Worm (Caenorhabditis elegans) whole organism, late embryonic: ENCODE results near the gene clh-3.

ENCODE experiments used
- C08G9.2 ChIP-seq: sonication (generic microtip); optimal IDR thresholded peaks from 2 replicates; lab custom pipeline; 2016; ENCODE audit warnings: mild to moderate bottlenecking, missing genetic modification characterization, moderate library complexity, missing compliant biosample characterization
- C38D4.7 ChIP-seq: fragments of 200-800 bp; sonication (Bioruptor generic); optimal IDR thresholded peaks from 2 replicates; lab custom pipeline; 2018; ENCODE audit warnings: mild to moderate bottlenecking, missing genetic modification characterization, moderate library complexity, missing compliant biosample characterization
- F13H6.1 ChIP-seq: sonication (generic microtip); optimal IDR thresholded peaks from 2 replicates; lab custom pipeline; 2016; ENCODE audit warnings: missing genetic modification characterization, missing compliant biosample characterization
- K02D7.2 ChIP-seq: sonication (generic microtip); optimal IDR thresholded peaks from 2 replicates; lab custom pipeline; 2017; ENCODE audit warnings: mild to moderate bottlenecking, missing genetic modification characterization, missing compliant biosample characterization
- K09A11.1 ChIP-seq: sonication (generic microtip); optimal IDR thresholded peaks from 2 replicates; lab custom pipeline; 2017; ENCODE audit warnings: antibody characterized with exemption, mild to moderate bottlenecking, missing genetic modification characterization, missing compliant biosample characterization; ENCODE audit not compliant: insufficient read depth
- T23F11.4 ChIP-seq: fragments of 200-800 bp; sonication (Bioruptor generic); optimal IDR thresholded peaks from 2 replicates; lab custom pipeline; 2018; ENCODE audit warnings: mild to moderate bottlenecking, missing genetic modification characterization, missing compliant biosample characterization
- Y22D7AL.16 ChIP-seq: sonication (generic microtip); optimal IDR thresholded peaks from 2 replicates; lab custom pipeline; 2016; ENCODE audit warnings: missing genetic modification characterization, missing compliant biosample characterization
- ceh-14 ChIP-seq: sonication (generic microtip); optimal IDR thresholded peaks from 2 replicates; lab custom pipeline; 2016; ENCODE audit warnings: missing genotype, missing genetic modification characterization, missing compliant biosample characterization
- ceh-19 ChIP-seq: fragments of 200-800 bp; sonication (Bioruptor generic); optimal IDR thresholded peaks from 2 replicates; lab custom pipeline; 2018; ENCODE audit warnings: mild to moderate bottlenecking, missing genetic modification characterization, missing compliant biosample characterization
- ceh-2 ChIP-seq: sonication (generic microtip); optimal IDR thresholded peaks from 2 replicates; lab custom pipeline; 2016; ENCODE audit warnings: missing genotype, missing genetic modification characterization, missing compliant biosample characterization
- ceh-22 ChIP-seq: sonication (generic microtip); optimal IDR thresholded peaks from 2 replicates; lab custom pipeline; 2017; ENCODE audit warnings: missing biosample characterization, missing genetic modification characterization
- ceh-24 ChIP-seq: sonication (generic microtip); optimal IDR thresholded peaks from 2 replicates; lab custom pipeline; 2016; ENCODE audit warnings: mild to moderate bottlenecking, missing genetic modification characterization, missing compliant biosample characterization
- ceh-30 ChIP-seq: fragments of 150-350 bp; optimal IDR thresholded peaks from 2 replicates; lab custom pipeline; 2014; ENCODE audit warnings: missing biosample characterization, missing genetic modification characterization
- ceh-31 ChIP-seq: sonication (generic microtip); optimal IDR thresholded peaks from 2 replicates; lab custom pipeline; 2016; ENCODE audit warnings: missing genetic modification characterization, missing compliant biosample characterization
- ceh-34 ChIP-seq: sonication (generic microtip); optimal IDR thresholded peaks from 2 replicates; lab custom pipeline; 2016; ENCODE audit warnings: mild to moderate bottlenecking, missing genetic modification characterization, missing compliant biosample characterization
- ceh-45 ChIP-seq: fragments of 200-800 bp; sonication (Bioruptor generic); IDR thresholded peaks from 2 replicates; pipeline ENCODE4 v1.3.6; 2022; ENCODE audit warnings: missing genetic modification reagents, missing genetic modification characterization, missing compliant biosample characterization
- ceh-9 ChIP-seq: sonication (generic microtip); optimal IDR thresholded peaks from 2 replicates; lab custom pipeline; 2016; ENCODE audit warnings: mild to moderate bottlenecking, missing genetic modification characterization, inconsistent platforms, missing compliant biosample characterization
- che-1 ChIP-seq: sonication (generic microtip); optimal IDR thresholded peaks from 2 replicates; lab custom pipeline; 2016; ENCODE audit warnings: mild to moderate bottlenecking, missing genetic modification characterization, missing compliant biosample characterization
- dmd-4 ChIP-seq: sonication (generic microtip); optimal IDR thresholded peaks from 2 replicates; lab custom pipeline; 2016; ENCODE audit warnings: borderline replicate concordance, missing genetic modification characterization, missing compliant biosample characterization
- dve-1 ChIP-seq: sonication (generic microtip); optimal IDR thresholded peaks from 2 replicates; lab custom pipeline; 2017; ENCODE audit warnings: antibody characterized with exemption, mild to moderate bottlenecking, missing genetic modification characterization, missing compliant biosample characterization
- eyg-1 ChIP-seq: sonication (generic microtip); optimal IDR thresholded peaks from 2 replicates; lab custom pipeline; 2016; ENCODE audit warnings: missing genotype, missing genetic modification characterization, missing compliant biosample characterization
- fkh-6 ChIP-seq: sonication (generic microtip); optimal IDR thresholded peaks from 2 replicates; lab custom pipeline; 2016; ENCODE audit warnings: missing genetic modification characterization, missing compliant biosample characterization
- gmeb-2 ChIP-seq: sonication (generic microtip); optimal IDR thresholded peaks from 2 replicates; lab custom pipeline; 2016; ENCODE audit warnings: missing genetic modification characterization, inconsistent platforms, missing compliant biosample characterization
- hlh-30 ChIP-seq: sonication (generic microtip); optimal IDR thresholded peaks from 2 replicates; lab custom pipeline; 2017; ENCODE audit warnings: antibody characterized with exemption, missing genetic modification characterization, missing compliant biosample characterization; ENCODE audit not compliant: insufficient read depth
- hlh-6 ChIP-seq: sonication (generic microtip); optimal IDR thresholded peaks from 2 replicates; lab custom pipeline; 2016; ENCODE audit warnings: missing genotype, missing genetic modification characterization, missing compliant biosample characterization
- lim-6 ChIP-seq: sonication (generic microtip); optimal IDR thresholded peaks from 2 replicates; lab custom pipeline; 2016; ENCODE audit warnings: missing genetic modification characterization, missing compliant biosample characterization
- mec-3 ChIP-seq: sonication (generic microtip); optimal IDR thresholded peaks from 2 replicates; lab custom pipeline; 2016; ENCODE audit warnings: borderline replicate concordance, missing genetic modification characterization, missing compliant biosample characterization
- nfya-1 ChIP-seq: sonication (generic microtip); optimal IDR thresholded peaks from 2 replicates; lab custom pipeline; 2017; ENCODE audit warnings: missing genetic modification characterization, mild to moderate bottlenecking, missing compliant biosample characterization, antibody characterized with exemption, moderate library complexity
- nhr-11 ChIP-seq: fragments of 150-350 bp; optimal IDR thresholded peaks from 2 replicates; lab custom pipeline; 2014; ENCODE audit warnings: missing biosample characterization, missing genetic modification characterization
- pat-9 ChIP-seq: fragments of 200-800 bp; sonication (Bioruptor generic); optimal IDR thresholded peaks from 2 replicates; lab custom pipeline; 2018; ENCODE audit warnings: mild to moderate bottlenecking, missing genetic modification characterization, moderate library complexity, missing compliant biosample characterization
- pax-1 ChIP-seq: fragments of 150-350 bp; optimal IDR thresholded peaks from 2 replicates; lab custom pipeline; 2014; ENCODE audit warnings: missing biosample characterization, missing genetic modification characterization
- pha-2 ChIP-seq: sonication (generic microtip); optimal IDR thresholded peaks from 2 replicates; lab custom pipeline; 2017; ENCODE audit warnings: mild to moderate bottlenecking, missing genetic modification characterization, missing compliant biosample characterization
- pros-1 ChIP-seq: fragments of 150-350 bp; optimal IDR thresholded peaks from 2 replicates; lab custom pipeline; 2014; ENCODE audit warnings: missing biosample characterization, missing genetic modification reagents, missing genetic modification characterization
- ref-2 ChIP-seq: sonication (generic microtip); optimal IDR thresholded peaks from 2 replicates; lab custom pipeline; 2016; ENCODE audit warnings: missing genetic modification characterization, missing compliant biosample characterization
- rnt-1 ChIP-seq: sonication (generic microtip); optimal IDR thresholded peaks from 2 replicates; lab custom pipeline; 2016; ENCODE audit warnings: missing genetic modification characterization, missing compliant biosample characterization
- sox-2 ChIP-seq: fragments of 200-800 bp; sonication (Bioruptor generic); IDR thresholded peaks from 2 replicates; pipeline ENCODE4 v1.3.6; 2022; ENCODE audit warnings: missing genetic modification reagents, missing genetic modification characterization, missing compliant biosample characterization
- sox-4 ChIP-seq: sonication (generic microtip); optimal IDR thresholded peaks from 2 replicates; lab custom pipeline; 2017; ENCODE audit warnings: mild to moderate bottlenecking, missing genetic modification characterization, inconsistent platforms, missing compliant biosample characterization
- syd-9 ChIP-seq: sonication (generic microtip); optimal IDR thresholded peaks from 2 replicates; lab custom pipeline; 2016; ENCODE audit warnings: mild to moderate bottlenecking, missing genetic modification characterization, moderate library complexity, missing compliant biosample characterization
- tbx-2 ChIP-seq: sonication (generic microtip); optimal IDR thresholded peaks from 2 replicates; lab custom pipeline; 2016; ENCODE audit warnings: missing genetic modification characterization, missing compliant biosample characterization
- tbx-7 ChIP-seq: sonication (generic microtip); optimal IDR thresholded peaks from 2 replicates; lab custom pipeline; 2016; ENCODE audit warnings: missing genotype, missing genetic modification characterization, missing compliant biosample characterization
- unc-42 ChIP-seq: sonication (generic microtip); optimal IDR thresholded peaks from 2 replicates; lab custom pipeline; 2016; ENCODE audit warnings: missing genotype, missing genetic modification characterization, missing compliant biosample characterization
- unc-55 ChIP-seq: sonication (generic microtip); optimal IDR thresholded peaks from 2 replicates; lab custom pipeline; 2017; ENCODE audit warnings: missing biosample characterization, missing genetic modification reagents, missing genetic modification characterization
- unc-86 ChIP-seq: sonication (generic microtip); optimal IDR thresholded peaks from 2 replicates; lab custom pipeline; 2016; ENCODE audit warnings: missing genetic modification characterization, missing compliant biosample characterization
- zip-5 ChIP-seq: sonication (generic microtip); optimal IDR thresholded peaks from 2 replicates; lab custom pipeline; 2016; ENCODE audit warnings: missing genetic modification characterization, missing compliant biosample characterization
- ztf-16 ChIP-seq: sonication (generic microtip); optimal IDR thresholded peaks from 2 replicates; lab custom pipeline; 2017; ENCODE audit warnings: missing genetic modification characterization, missing compliant biosample characterization

clh-3 gene

DNA sequence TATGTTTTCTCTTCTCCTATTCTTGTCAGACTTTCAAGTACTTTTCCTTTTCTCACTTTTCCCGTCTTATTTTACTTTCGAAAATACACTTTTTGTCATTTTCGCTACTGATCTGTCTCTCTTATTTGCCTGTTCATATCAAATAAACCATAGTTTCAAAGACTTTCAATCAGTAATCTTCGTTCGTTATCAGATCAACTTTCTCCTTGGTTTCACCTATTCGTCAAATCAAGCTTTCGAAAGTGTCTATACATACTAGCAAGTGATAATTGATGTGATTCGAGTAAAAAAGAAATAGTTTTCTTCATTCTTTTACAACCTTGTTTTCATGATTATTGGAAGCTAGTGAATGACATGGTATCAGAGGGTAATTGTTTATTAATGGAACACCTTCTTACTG is 17.0 kb upstream of the clh-3 start:
- TF ChIP-seq F13H6.1 (tag; lab: Kevin White, UChicago) = no peak
- no peak for TF ChIP-seq sox-4 (tag; lab: Kevin White, UChicago)
- no peak for TF ChIP-seq nfya-1
- TF ChIP-seq fkh-6 (tag; lab: Kevin White, UChicago) = no peak
- no peak for TF ChIP-seq nhr-11 (tag; lab: Kevin White, UChicago)
- no peak for TF ChIP-seq K09A11.1 (tag; lab: Kevin White, UChicago)
- TF ChIP-seq syd-9 (tag; lab: Kevin White, UChicago) = no peak
- TF ChIP-seq T23F11.4 (GFP tag; lab: Kevin White, UChicago) = no peak
- TF ChIP-seq K02D7.2 (tag; lab: Kevin White, UChicago) = no peak
- TF ChIP-seq hlh-6 (tag; lab: Kevin White, UChicago) = no peak

DNA sequence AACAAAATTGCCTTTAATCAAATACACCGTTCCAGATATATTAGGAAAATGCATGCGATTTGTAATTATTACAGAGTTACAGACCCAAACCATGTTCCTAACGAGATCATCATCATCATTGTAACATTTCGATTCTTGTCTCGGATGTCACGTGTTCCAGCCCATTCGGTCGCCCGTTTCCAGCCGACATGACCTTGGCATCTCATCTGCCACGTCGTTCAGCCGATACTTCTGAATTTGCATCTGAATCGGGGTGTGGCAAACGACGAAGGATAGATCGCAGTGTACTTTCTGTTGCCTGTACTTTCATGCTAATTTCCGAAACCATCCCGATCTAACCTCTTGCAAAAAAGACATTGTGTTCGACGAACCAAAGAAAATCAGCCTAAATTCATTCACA is 14.0 kb upstream of the clh-3 start:
- TF ChIP-seq ceh-34 (tag; lab: Kevin White, UChicago) (no peak), ref-2 (tag; lab: Kevin White, UChicago) (no peak), rnt-1 (tag; lab: Kevin White, UChicago) (no peak), C38D4.7 (GFP tag; lab: Kevin White, UChicago) (no peak), unc-86 (tag; lab: Kevin White, UChicago) (no peak), ceh-14 (tag; lab: Kevin White, UChicago) (no peak), mec-3 (tag; lab: Kevin White, UChicago) (no peak), hlh-30 (tag; lab: Kevin White, UChicago) (no peak), eyg-1 (tag; lab: Kevin White, UChicago) (no peak), dve-1 (tag; lab: Kevin White, UChicago) (no peak), C08G9.2 (tag; lab: Kevin White, UChicago) (no peak), tbx-2 (tag; lab: Kevin White, UChicago) (no peak), lim-6 (tag; lab: Kevin White, UChicago) (no peak), F13H6.1 (tag; lab: Kevin White, UChicago) (no peak), ceh-30 (no peak), ceh-31 (no peak), ceh-19 (GFP tag; lab: Kevin White, UChicago) (no peak)

DNA sequence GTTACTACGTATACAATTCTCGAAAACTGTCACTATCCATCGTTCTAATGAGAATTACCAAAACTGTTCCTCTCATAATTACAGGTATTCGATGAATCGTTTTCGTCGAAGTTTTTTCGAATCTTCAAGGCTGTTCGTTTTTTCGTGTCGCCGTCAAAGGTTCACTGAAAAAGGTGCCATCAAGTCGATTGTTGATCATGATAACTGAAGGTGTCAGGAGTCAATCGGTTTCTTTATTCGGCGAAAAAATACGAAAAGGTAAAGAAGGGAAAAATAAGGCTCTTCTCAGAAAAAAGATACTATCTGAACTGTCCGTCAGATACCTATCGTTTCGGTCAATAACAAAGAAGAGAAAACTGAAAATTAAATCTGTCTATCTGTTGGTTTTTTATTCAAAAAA is 13.1 kb upstream of the clh-3 start:
- TF ChIP-seq ceh-31 = no peak
- no peak for TF ChIP-seq nhr-11 (tag; lab: Kevin White, UChicago)
- TF ChIP-seq unc-42 (tag; lab: Kevin White, UChicago) = no peak
- no peak for TF ChIP-seq ceh-24 (tag; lab: Kevin White, UChicago)
- TF ChIP-seq T23F11.4 (GFP tag; lab: Kevin White, UChicago) = no peak
- no peak for TF ChIP-seq Y22D7AL.16 (tag; lab: Kevin White, UChicago)
- TF ChIP-seq pros-1 (tag; lab: Kevin White, UChicago) = no peak
- TF ChIP-seq lim-6 (tag; lab: Kevin White, UChicago) = no peak
- no peak for TF ChIP-seq unc-55 (GFP tag; lab: Kevin White, UChicago)
- TF ChIP-seq nfya-1 = no peak
- no peak for TF ChIP-seq che-1 (tag; lab: Kevin White, UChicago)
- no peak for TF ChIP-seq ceh-34 (tag; lab: Kevin White, UChicago)
- no peak for TF ChIP-seq tbx-7 (tag; lab: Kevin White, UChicago)
- TF ChIP-seq eyg-1 (tag; lab: Kevin White, UChicago) = no peak
- no peak for TF ChIP-seq pha-2
- no peak for TF ChIP-seq ceh-22
- TF ChIP-seq C38D4.7 (GFP tag; lab: Kevin White, UChicago) = no peak
- no peak for TF ChIP-seq dmd-4 (tag; lab: Kevin White, UChicago)

DNA sequence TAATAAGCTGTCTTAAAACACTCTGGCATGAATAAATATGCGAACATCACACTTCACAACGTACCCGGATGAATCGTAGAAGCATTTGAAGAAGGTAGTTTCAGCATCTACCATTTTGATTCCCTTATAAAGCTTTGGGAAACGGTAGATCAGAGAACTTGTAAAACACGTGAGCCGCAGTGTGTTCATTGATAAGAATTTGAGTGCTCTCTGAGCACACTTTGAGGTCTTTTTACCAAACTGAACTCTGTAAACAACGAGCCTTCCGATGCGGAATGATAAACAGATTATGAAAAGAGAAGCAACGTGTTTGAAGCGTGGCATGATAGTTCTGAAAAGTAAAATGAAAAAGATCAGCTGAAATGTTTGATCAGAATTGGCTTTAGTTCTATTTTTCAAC is 12.5 kb upstream of the clh-3 start, which contains the start of gene aqp-1:
TSS of gene aqp-1 (minus strand) at position 102 of the 400 bp plus-strand sequence.
- no peak for TF ChIP-seq ceh-19 (GFP tag; lab: Kevin White, UChicago)
- no peak for TF ChIP-seq zip-5 (tag; lab: Kevin White, UChicago)
- no peak for TF ChIP-seq pax-1 (tag; lab: Kevin White, UChicago)
- TF ChIP-seq sox-2 = no peak
- no peak for TF ChIP-seq gmeb-2
- TF ChIP-seq sox-4 (tag; lab: Kevin White, UChicago) = no peak
- no peak for TF ChIP-seq Y22D7AL.16 (tag; lab: Kevin White, UChicago)
- TF ChIP-seq T23F11.4 (GFP tag; lab: Kevin White, UChicago) = no peak
- no peak for TF ChIP-seq C38D4.7 (GFP tag; lab: Kevin White, UChicago)
- TF ChIP-seq hlh-30 (tag; lab: Kevin White, UChicago) = no peak
- no peak for TF ChIP-seq nfya-1
- TF ChIP-seq ceh-24 (tag; lab: Kevin White, UChicago) = no peak
- TF ChIP-seq syd-9 (tag; lab: Kevin White, UChicago) = no peak
- TF ChIP-seq che-1 (tag; lab: Kevin White, UChicago) = no peak
- TF ChIP-seq ceh-45 (GFP tag; lab: Robert Waterston, UW) = no peak
- no peak for TF ChIP-seq pat-9 (tag; lab: Kevin White, UChicago)
- no peak for TF ChIP-seq rnt-1 (tag; lab: Kevin White, UChicago)
- TF ChIP-seq ceh-9 = no peak
- TF ChIP-seq ztf-16 (tag; lab: Kevin White, UChicago) = no peak
- TF ChIP-seq ceh-2 (tag; lab: Kevin White, UChicago) = no peak
